Fruit fly (Drosophila melanogaster) S2 (cell line): Measurements from ENCODE around the gene ab.

ENCODE experiments used
- CG8478 ChIP-seq: fragments of >200 bp; optimal IDR thresholded peaks from 2 replicates; lab custom pipeline; 2018
- CTCF ChIP-seq, 2 experiments: fragments of >200 bp; optimal IDR thresholded peaks; 2 replicates each; lab custom pipeline; 2018

Gene ab

dm6 chr2L:11210324-11210758 lies at the start of gene ab:
ab (plus strand) TSS chr2L:11210678.
- TF ChIP-seq CG8478 = no peak
- no peak for TF ChIP-seq CTCF (optimal IDR thresholded peaks at IDR 0.05; lab: Kevin White, UChicago)

- TF ChIP-seq CG8478 = no peak
- no peak for TF ChIP-seq CTCF (optimal IDR thresholded peaks at IDR 0.05; lab: Kevin White, UChicago)
These were observed 42.5 kb upstream of the ab start for dm6 chr2L:11167997-11168396.

- TF ChIP-seq CTCF (optimal IDR thresholded peaks at IDR 0.05; lab: Kevin White, UChicago) (no peak), CG8478 (no peak)
These were observed 41.6 kb upstream of the ab start for dm6 chr2L:11168684-11169549.

dm6 chr2L:11169904-11170303 lies 40.6 kb upstream of the ab start:
- TF ChIP-seq CG8478 (no peak), CTCF (optimal IDR thresholded peaks at IDR 0.05; lab: Kevin White, UChicago) (no peak)

dm6 chr2L:11170549-11170948 lies 39.9 kb upstream of the ab start:
- no peak for TF ChIP-seq CTCF (optimal IDR thresholded peaks at IDR 0.05; lab: Kevin White, UChicago)
- no peak for TF ChIP-seq CG8478

dm6 chr2L:11171615-11172356 lies 38.7 kb upstream of the ab start, which contains the start of gene Vm32E:
Vm32E (minus strand) TSS chr2L:11171665.
- TF ChIP-seq CG8478 (no peak), CTCF (optimal IDR thresholded peaks at IDR 0.05; lab: Kevin White, UChicago) (peak; percentile 79 to 92)

dm6 chr2L:11175393-11176258 lies 34.9 kb upstream of the ab start:
- no peak for TF ChIP-seq CG8478
- TF ChIP-seq CTCF (optimal IDR thresholded peaks at IDR 0.05; lab: Kevin White, UChicago) = no peak

- TF ChIP-seq CG8478 = no peak
- TF ChIP-seq CTCF (optimal IDR thresholded peaks at IDR 0.05; lab: Kevin White, UChicago) = no peak
These were observed 32.1 kb upstream of the ab start for dm6 chr2L:11178334-11178733.

- TF ChIP-seq CTCF (optimal IDR thresholded peaks at IDR 0.05; lab: Kevin White, UChicago) = peak in 1 of 2 experiments; percentile 8
- no peak for TF ChIP-seq CG8478
These were observed 31.6 kb upstream of the ab start, which contains the start of gene Boh2 for dm6 chr2L:11178826-11179391. Boh2 (plus strand) TSS chr2L:11179032.

- TF ChIP-seq CTCF (optimal IDR thresholded peaks at IDR 0.05; lab: Kevin White, UChicago) (no peak), CG8478 (no peak)
These were observed 28.3 kb upstream of the ab start for dm6 chr2L:11182148-11182593.

dm6 chr2L:11182610-11183243 lies 27.8 kb upstream of the ab start:
- TF ChIP-seq CTCF (optimal IDR thresholded peaks at IDR 0.05; lab: Kevin White, UChicago) (no peak), CG8478 (no peak)

dm6 chr2L:11184144-11184543 lies 26.3 kb upstream of the ab start:
- no peak for TF ChIP-seq CG8478
- TF ChIP-seq CTCF (optimal IDR thresholded peaks at IDR 0.05; lab: Kevin White, UChicago) = no peak

dm6 chr2L:11188395-11189115 lies 21.9 kb upstream of the ab start:
- TF ChIP-seq CG8478 (no peak), CTCF (optimal IDR thresholded peaks at IDR 0.05; lab: Kevin White, UChicago) (no peak)

- TF ChIP-seq CG8478 = no peak
- no peak for TF ChIP-seq CTCF (optimal IDR thresholded peaks at IDR 0.05; lab: Kevin White, UChicago)
These were observed 21.4 kb upstream of the ab start for dm6 chr2L:11189116-11189449.
